Fruit fly (Drosophila melanogaster) whole organism, embryonic: ENCODE data around the gene tok.

Experiments used
- Antp ChIP-seq: fragments of 200-800 bp; sonication (Bioruptor generic); optimal IDR thresholded peaks from 3 replicates; lab custom pipeline; 2016; ENCODE audit warnings: missing biosample characterization, missing genetic modification characterization
- CG10321 ChIP-seq: fragments of 200-800 bp; sonication (Bioruptor generic); IDR thresholded peaks from 2 replicates; pipeline ENCODE4 v1.3.6; 2022; ENCODE audit warnings: missing biosample characterization, missing genetic modification characterization
- CG10979 ChIP-seq: fragments of 200-800 bp; sonication (Bioruptor generic); optimal IDR thresholded peaks from 2 replicates; lab custom pipeline; 2018; ENCODE audit warnings: missing biosample characterization, mild to moderate bottlenecking, missing genetic modification characterization, moderate library complexity
- CG11093 ChIP-seq: fragments of 200-800 bp; sonication (Bioruptor generic); IDR thresholded peaks from 3 replicates; pipeline ENCODE4 v1.3.6; 2022; ENCODE audit warnings: missing biosample characterization, missing genetic modification characterization
- CG11456 ChIP-seq: fragments of 200-800 bp; sonication (Bioruptor generic); IDR thresholded peaks from 3 replicates; pipeline ENCODE4 v1.3.6; 2022; ENCODE audit warnings: missing biosample characterization, missing genetic modification characterization
- CG16779 ChIP-seq: fragments of 200-800 bp; sonication (Bioruptor generic); IDR thresholded peaks from 2 replicates; pipeline ENCODE4 v1.3.6; 2022; ENCODE audit warnings: missing biosample characterization, missing genetic modification characterization
- CG16813 ChIP-seq: fragments of 200-800 bp; sonication (Bioruptor generic); IDR thresholded peaks from 3 replicates; pipeline ENCODE4 v1.3.6; 2022; ENCODE audit warnings: missing biosample characterization, missing genetic modification characterization; ENCODE audit not compliant: partially characterized antibody
- CG16815 ChIP-seq: fragments of 200-800 bp; sonication (Bioruptor generic); optimal IDR thresholded peaks from 3 replicates; lab custom pipeline; 2017; ENCODE audit warnings: missing biosample characterization, mild to moderate bottlenecking, missing genetic modification characterization
- CG17829 ChIP-seq: fragments of 200-800 bp; optimal IDR thresholded peaks from 2 replicates; lab custom pipeline; 2019; ENCODE audit warnings: missing biosample characterization, mild to moderate bottlenecking, missing genetic modification characterization, moderate library complexity
- CG18262 ChIP-seq: fragments of 200-800 bp; optimal IDR thresholded peaks from 3 replicates; lab custom pipeline; 2019; ENCODE audit warnings: missing biosample characterization, mild to moderate bottlenecking, missing genetic modification characterization, moderate library complexity
- CG2889 ChIP-seq: fragments of 200-800 bp; sonication (Bioruptor generic); IDR thresholded peaks from 3 replicates; pipeline ENCODE4 v1.3.6; 2022; ENCODE audit warnings: missing biosample characterization, missing genetic modification characterization
- CG30020 ChIP-seq: fragments of 200-800 bp; optimal IDR thresholded peaks from 2 replicates; lab custom pipeline; 2019; ENCODE audit warnings: missing biosample characterization, mild to moderate bottlenecking, missing genetic modification characterization, moderate library complexity
- CG6254 ChIP-seq: fragments of 200-800 bp; sonication (Bioruptor generic); optimal IDR thresholded peaks from 3 replicates; lab custom pipeline; 2017; ENCODE audit warnings: mild to moderate bottlenecking, missing biosample characterization, missing genetic modification reagents, missing genetic modification characterization
- CG7271 ChIP-seq: fragments of 200-800 bp; sonication (Bioruptor generic); optimal IDR thresholded peaks from 2 replicates; lab custom pipeline; 2018; ENCODE audit warnings: missing biosample characterization, mild to moderate bottlenecking, missing genetic modification characterization, moderate library complexity
- CG8281 ChIP-seq: fragments of 200-800 bp; sonication (Bioruptor generic); optimal IDR thresholded peaks from 2 replicates; lab custom pipeline; 2018; ENCODE audit warnings: missing biosample characterization, mild to moderate bottlenecking, missing genetic modification characterization, moderate library complexity
- Deaf1 ChIP-seq: fragments of 200-800 bp; optimal IDR thresholded peaks from 3 replicates; lab custom pipeline; 2019; ENCODE audit warnings: missing biosample characterization, mild to moderate bottlenecking, missing genetic modification characterization, moderate library complexity
- ERR ChIP-seq: fragments of 200-800 bp; sonication (Bioruptor generic); optimal IDR thresholded peaks from 2 replicates; lab custom pipeline; 2016; ENCODE audit warnings: missing biosample characterization, missing genetic modification characterization
- Gsc ChIP-seq: fragments of 200-800 bp; sonication (Bioruptor generic); IDR thresholded peaks from 2 replicates; pipeline ENCODE4 v1.3.6; 2022; ENCODE audit warnings: missing biosample characterization, missing genetic modification characterization
- HLHmδ ChIP-seq: fragments of 200-800 bp; sonication (Bioruptor generic); optimal IDR thresholded peaks from 2 replicates; lab custom pipeline; 2018; ENCODE audit warnings: missing biosample characterization, mild to moderate bottlenecking, missing genetic modification characterization, moderate library complexity
- Hmr ChIP-seq: fragments of 200-800 bp; sonication (Bioruptor generic); optimal IDR thresholded peaks from 3 replicates; lab custom pipeline; 2017; ENCODE audit warnings: mild to moderate bottlenecking, missing biosample characterization, missing genetic modification reagents, missing genetic modification characterization
- Nf-YA ChIP-seq: fragments of 200-800 bp; sonication (Bioruptor generic); IDR thresholded peaks from 2 replicates; pipeline ENCODE4 v1.3.6; 2022; ENCODE audit warnings: missing biosample characterization, missing genetic modification characterization
- Opbp ChIP-seq: fragments of 200-800 bp; sonication (Bioruptor generic); IDR thresholded peaks from 3 replicates; pipeline ENCODE4 v1.3.6; 2022; ENCODE audit warnings: missing biosample characterization, missing genetic modification characterization; ENCODE audit not compliant: partially characterized antibody
- Sin3A ChIP-seq: fragments of >200 bp; optimal IDR thresholded peaks from 2 replicates; lab custom pipeline; 2018
- Ssrp ChIP-seq: fragments of 200-800 bp; sonication (Bioruptor generic); optimal IDR thresholded peaks from 2 replicates; lab custom pipeline; 2018; ENCODE audit warnings: missing biosample characterization, mild to moderate bottlenecking, missing genetic modification characterization, moderate library complexity
- Xbp1 ChIP-seq: fragments of 200-800 bp; sonication (Bioruptor generic); optimal IDR thresholded peaks from 3 replicates; lab custom pipeline; 2016; ENCODE audit warnings: missing biosample characterization, mild to moderate bottlenecking, missing genetic modification characterization
- Xrp1 ChIP-seq: fragments of 200-800 bp; sonication (Bioruptor generic); IDR thresholded peaks from 2 replicates; pipeline ENCODE4 v1.3.6; 2022; ENCODE audit warnings: missing biosample characterization, missing genetic modification characterization
- ac ChIP-seq: fragments of 200-800 bp; sonication (Bioruptor generic); optimal IDR thresholded peaks from 3 replicates; lab custom pipeline; 2017; ENCODE audit warnings: missing biosample characterization, mild to moderate bottlenecking, missing genetic modification characterization
- al ChIP-seq: fragments of 200-800 bp; sonication (Bioruptor generic); IDR thresholded peaks from 2 replicates; pipeline ENCODE4 v1.3.6; 2022; ENCODE audit warnings: missing biosample characterization, missing genetic modification characterization
- ara ChIP-seq: fragments of 200-800 bp; sonication (Bioruptor generic); IDR thresholded peaks from 2 replicates; pipeline ENCODE4 v1.3.6; 2022; ENCODE audit warnings: missing biosample characterization, missing genetic modification characterization
- dan ChIP-seq: fragments of 200-800 bp; sonication (Bioruptor generic); IDR thresholded peaks from 2 replicates; pipeline ENCODE4 v1.3.6; 2022; ENCODE audit warnings: missing biosample characterization, missing genetic modification characterization
- ems ChIP-seq: fragments of 200-800 bp; sonication (Bioruptor generic); optimal IDR thresholded peaks from 3 replicates; lab custom pipeline; 2016; ENCODE audit warnings: missing biosample characterization, missing genetic modification characterization
- eve ChIP-seq, 2 experiments: fragments of >200 bp; optimal IDR thresholded peaks; 2 replicates each; lab custom pipeline; 2017; ENCODE audit warnings: missing biosample characterization in 2 of 2, missing genetic modification characterization in 2 of 2
- gce ChIP-seq: fragments of 200-800 bp; sonication (Bioruptor generic); IDR thresholded peaks from 3 replicates; pipeline ENCODE4 v1.3.6; 2022; ENCODE audit warnings: missing biosample characterization, missing genetic modification characterization
- gcm ChIP-seq: fragments of 200-800 bp; sonication (Bioruptor generic); optimal IDR thresholded peaks from 2 replicates; lab custom pipeline; 2019; ENCODE audit warnings: missing biosample characterization, mild to moderate bottlenecking, missing genetic modification characterization, moderate library complexity
- gem ChIP-seq: fragments of 200-800 bp; sonication (Bioruptor generic); optimal IDR thresholded peaks from 2 replicates; lab custom pipeline; 2019; ENCODE audit warnings: missing biosample characterization, mild to moderate bottlenecking, missing genetic modification characterization, moderate library complexity
- grn ChIP-seq: fragments of 200-800 bp; sonication (Bioruptor generic); optimal IDR thresholded peaks from 3 replicates; lab custom pipeline; 2017; ENCODE audit warnings: missing biosample characterization, missing genetic modification characterization
- her ChIP-seq: fragments of 200-800 bp; sonication (Bioruptor generic); optimal IDR thresholded peaks from 2 replicates; lab custom pipeline; 2016; ENCODE audit warnings: missing biosample characterization, missing genetic modification characterization
- insv ChIP-seq, 2 experiments: fragments of 200-800 bp; sonication (Bioruptor generic); optimal IDR thresholded peaks; 3 replicates each; lab custom pipeline; 2016 to 2018; ENCODE audit warnings: missing biosample characterization in 2 of 2, missing genetic modification characterization in 2 of 2
- kay ChIP-seq: fragments of 200-800 bp; sonication (Bioruptor generic); optimal IDR thresholded peaks from 2 replicates; lab custom pipeline; 2016; ENCODE audit warnings: missing biosample characterization, missing genetic modification characterization
- lab ChIP-seq: fragments of 200-800 bp; sonication (Bioruptor generic); optimal IDR thresholded peaks from 3 replicates; lab custom pipeline; 2017; ENCODE audit warnings: missing biosample characterization, missing genetic modification characterization, mild to moderate bottlenecking, moderate library complexity, missing genetic modification reagents
- lola ChIP-seq, 3 experiments: fragments of >200 bp in 2 of 3; fragments of 200-800 bp in 1 of 3; sonication (Bioruptor generic) in 1 of 3; optimal IDR thresholded peaks; 2 replicates each; lab custom pipeline; 2017 to 2019; ENCODE audit warnings: missing biosample characterization in 3 of 3, missing genetic modification characterization in 3 of 3, mild to moderate bottlenecking in 1 of 3, moderate library complexity in 1 of 3
- oc ChIP-seq: fragments of 200-800 bp; sonication (Bioruptor generic); optimal IDR thresholded peaks from 2 replicates; lab custom pipeline; 2018; ENCODE audit warnings: missing biosample characterization, mild to moderate bottlenecking, missing genetic modification characterization, moderate library complexity
- run ChIP-seq: fragments of 200-800 bp; sonication (Bioruptor generic); optimal IDR thresholded peaks from 3 replicates; lab custom pipeline; 2018; ENCODE audit warnings: missing biosample characterization, mild to moderate bottlenecking, missing genetic modification characterization
- slbo ChIP-seq: fragments of 200-800 bp; sonication (Bioruptor generic); IDR thresholded peaks from 2 replicates; pipeline ENCODE4 v1.3.6; 2022; ENCODE audit warnings: missing biosample characterization, missing genetic modification characterization
- slou ChIP-seq: fragments of 200-800 bp; sonication (Bioruptor generic); optimal IDR thresholded peaks from 3 replicates; lab custom pipeline; 2016; ENCODE audit warnings: missing biosample characterization, missing genetic modification characterization
- slp2 ChIP-seq: fragments of 200-800 bp; sonication (Bioruptor generic); optimal IDR thresholded peaks from 2 replicates; lab custom pipeline; 2016; ENCODE audit warnings: missing biosample characterization, missing genetic modification characterization
- sr ChIP-seq: fragments of 200-800 bp; sonication (Bioruptor generic); IDR thresholded peaks from 3 replicates; pipeline ENCODE4 v1.3.6; 2022; ENCODE audit warnings: missing biosample characterization, missing genetic modification characterization
- ssp ChIP-seq: fragments of 200-800 bp; sonication (Bioruptor generic); IDR thresholded peaks from 2 replicates; pipeline ENCODE4 v1.3.6; 2022; ENCODE audit warnings: missing biosample characterization, missing genetic modification characterization
- tx ChIP-seq: fragments of 200-800 bp; sonication (Bioruptor generic); optimal IDR thresholded peaks from 2 replicates; lab custom pipeline; 2016; ENCODE audit warnings: missing biosample characterization, missing genetic modification characterization
- unc-4 ChIP-seq: fragments of 200-800 bp; sonication (Bioruptor generic); IDR thresholded peaks from 2 replicates; pipeline ENCODE4 v1.3.6; 2022; ENCODE audit warnings: missing biosample characterization, missing genetic modification characterization; ENCODE audit not compliant: partially characterized antibody

tok gene

DNA sequence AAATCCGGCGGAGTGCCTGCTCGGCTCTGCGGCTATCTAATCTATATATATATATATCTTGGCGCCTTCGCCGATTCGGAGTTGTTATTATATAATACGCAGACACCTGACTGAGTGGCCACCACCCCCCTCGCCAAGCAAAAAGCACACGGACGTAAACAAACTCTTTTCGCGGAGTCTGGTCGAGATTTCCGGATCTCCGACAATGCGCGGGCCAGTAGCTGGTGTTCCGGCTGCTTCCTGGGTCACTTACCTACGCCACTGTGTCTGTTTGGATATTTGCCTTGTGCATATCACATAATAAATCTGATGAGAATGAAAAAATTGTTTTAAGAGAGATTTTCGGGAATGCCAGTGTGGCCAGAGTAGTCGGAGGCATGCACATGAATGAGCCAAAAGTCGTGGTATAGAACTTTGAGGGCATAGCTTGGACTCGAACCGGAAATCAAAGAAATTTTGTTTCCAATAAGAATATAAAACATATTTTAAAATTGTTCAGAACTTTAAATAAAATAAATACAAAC, 67.6 kb downstream of the tok start, which contains the start of gene CG5805 (continued):
- TF ChIP-seq lola (GFP tag; optimal IDR thresholded peaks at IDR 0.05; lab: Kevin White, UChicago) (no peak), ara (GFP tag; lab: Robert Waterston, UW) (peak; percentile 73), lab (GFP tag; lab: Kevin White, UChicago) (peak; percentile 95), her (GFP tag; lab: Kevin White, UChicago) (peak; percentile 41), Antp (GFP tag; lab: Kevin White, UChicago) (peak; percentile 21), eve (GFP tag; optimal IDR thresholded peaks at IDR 0.05; lab: Kevin White, UChicago) (no peak), Hmr (GFP tag; lab: Kevin White, UChicago) (peak; percentile 94), CG30020 (no peak), Ssrp (tag; lab: Kevin White, UChicago) (peak; percentile 58), tx (GFP tag; lab: Kevin White, UChicago) (peak; percentile 35), slp2 (GFP tag; lab: Kevin White, UChicago) (peak; percentile 58), ssp (GFP tag; lab: Robert Waterston, UW) (peak; percentile 52; the same call in 1 of the 2 replicates), Deaf1 (tag; lab: Kevin White, UChicago) (peak; percentile 57), ems (GFP tag; lab: Kevin White, UChicago) (peak; percentile 73), sr (GFP tag; lab: Robert Waterston, UW) (peak; percentile 81), CG16779 (GFP tag; lab: Robert Waterston, UW) (peak; percentile 55; the same call in 1 of the 2 replicates), slbo (GFP tag; lab: Robert Waterston, UW) (peak; percentile 84), Opbp (peak; percentile 35; the same call in 1 of the 3 replicates), CG8281 (peak; percentile 68), gcm (GFP tag; lab: Kevin White, UChicago) (peak; percentile 60), al (GFP tag; lab: Robert Waterston, UW) (peak; percentile 84), CG10321 (GFP tag; lab: Robert Waterston, UW) (peak; percentile 71), CG18262 (tag; lab: Kevin White, UChicago) (peak; percentile 65), ERR (GFP tag; lab: Kevin White, UChicago) (peak; percentile 43), insv (GFP tag; optimal IDR thresholded peaks at IDR 0.05; lab: Kevin White, UChicago) (peak; percentile 82 to 96), Xbp1 (peak; percentile 81), grn (GFP tag; lab: Kevin White, UChicago) (peak; percentile 69), Nf-YA (GFP tag; lab: Robert Waterston, UW) (peak; percentile 76), Xrp1 (GFP tag; lab: Robert Waterston, UW) (no peak), ac (GFP tag; lab: Kevin White, UChicago) (peak; percentile 52), HLHmδ (GFP tag; lab: Kevin White, UChicago) (no peak), CG17829 (tag; lab: Kevin White, UChicago) (peak; percentile 65), gce (peak; percentile 71; the same call in 1 of the 3 replicates), gem (tag; lab: Kevin White, UChicago) (no peak), Sin3A (lab: Kevin White, UChicago) (no peak), CG16815 (GFP tag; lab: Kevin White, UChicago) (peak; percentile 53), CG2889 (GFP tag; lab: Robert Waterston, UW) (peak; percentile 67), oc (peak; percentile 20), kay (GFP tag; lab: Kevin White, UChicago) (no peak), slou (GFP tag; lab: Kevin White, UChicago) (peak; percentile 58), unc-4 (GFP tag; lab: Robert Waterston, UW) (no peak), CG16813 (GFP tag; lab: Robert Waterston, UW) (no peak), CG11456 (GFP tag; lab: Robert Waterston, UW) (peak; percentile 93), Gsc (GFP tag; lab: Robert Waterston, UW) (no peak), dan (GFP tag; lab: Robert Waterston, UW) (no peak), run (tag; lab: Kevin White, UChicago) (peak; percentile 31), CG11093 (GFP tag; lab: Robert Waterston, UW) (peak; percentile 14; the same call in 1 of the 3 replicates), CG10979 (peak; percentile 73), CG6254 (peak; percentile 81), CG7271 (tag; lab: Kevin White, UChicago) (peak; percentile 89)
